Fruit fly (Drosophila melanogaster) whole organism, embryonic: ENCODE results near the gene bsk.

Source experiments
- CG1024 ChIP-seq: fragments of 200-800 bp; sonication (Bioruptor generic); IDR thresholded peaks from 2 replicates; pipeline ENCODE4 v1.3.6; 2022; ENCODE audit warnings: missing biosample characterization, missing genetic modification characterization
- CG1603 ChIP-seq: fragments of 200-800 bp; sonication (Bioruptor generic); optimal IDR thresholded peaks from 2 replicates; lab custom pipeline; 2019; ENCODE audit warnings: missing biosample characterization, mild to moderate bottlenecking, missing genetic modification characterization, moderate library complexity
- CG17802 ChIP-seq: fragments of 200-800 bp; sonication (Bioruptor generic); optimal IDR thresholded peaks from 2 replicates; lab custom pipeline; 2018; ENCODE audit warnings: missing biosample characterization, mild to moderate bottlenecking, missing genetic modification characterization, moderate library complexity
- CG18764 ChIP-seq: fragments of 200-800 bp; sonication (Bioruptor generic); optimal IDR thresholded peaks from 3 replicates; lab custom pipeline; 2016; ENCODE audit warnings: missing biosample characterization, missing genetic modification characterization
- CG2712 ChIP-seq: fragments of 200-800 bp; optimal IDR thresholded peaks from 3 replicates; lab custom pipeline; 2019; ENCODE audit warnings: missing biosample characterization, mild to moderate bottlenecking, missing genetic modification characterization, moderate library complexity
- CG30020 ChIP-seq: fragments of 200-800 bp; optimal IDR thresholded peaks from 2 replicates; lab custom pipeline; 2019; ENCODE audit warnings: missing biosample characterization, mild to moderate bottlenecking, missing genetic modification characterization, moderate library complexity
- CG32767 ChIP-seq: fragments of 200-800 bp; sonication (Bioruptor generic); IDR thresholded peaks from 2 replicates; pipeline ENCODE4 v1.3.6; 2022; ENCODE audit warnings: missing biosample characterization, missing genetic modification characterization
- CG3281 ChIP-seq: fragments of 200-800 bp; sonication (Bioruptor generic); optimal IDR thresholded peaks from 3 replicates; lab custom pipeline; 2017; ENCODE audit warnings: missing biosample characterization, mild to moderate bottlenecking, missing genetic modification characterization
- CG34376 ChIP-seq: fragments of 200-800 bp; sonication (Bioruptor generic); optimal IDR thresholded peaks from 2 replicates; lab custom pipeline; 2018; ENCODE audit warnings: missing biosample characterization, mild to moderate bottlenecking, missing genetic modification characterization
- CG3726 ChIP-seq: fragments of 200-800 bp; sonication (Bioruptor generic); IDR thresholded peaks from 3 replicates; pipeline ENCODE4, ENCODE4 v1.3.6; 2022; ENCODE audit warnings: missing biosample characterization, missing genetic modification characterization
- CG4617 ChIP-seq: fragments of 200-800 bp; sonication (Bioruptor generic); optimal IDR thresholded peaks from 3 replicates; lab custom pipeline; 2016; ENCODE audit warnings: missing biosample characterization, missing genetic modification characterization, borderline replicate concordance
- CG7928 ChIP-seq: fragments of 200-800 bp; sonication (Bioruptor generic); optimal IDR thresholded peaks from 2 replicates; lab custom pipeline; 2017; ENCODE audit warnings: missing biosample characterization, mild to moderate bottlenecking, missing genetic modification characterization
- Camta ChIP-seq: fragments of 200-800 bp; sonication (Bioruptor generic); optimal IDR thresholded peaks from 2 replicates; lab custom pipeline; 2016; ENCODE audit warnings: missing biosample characterization, missing genetic modification characterization
- CoRest ChIP-seq: fragments of 200-800 bp; sonication (Bioruptor generic); optimal IDR thresholded peaks from 3 replicates; lab custom pipeline; 2018; ENCODE audit warnings: missing biosample characterization, mild to moderate bottlenecking, missing genetic modification characterization, moderate library complexity
- Dp ChIP-seq: fragments of 200-800 bp; sonication (Bioruptor generic); optimal IDR thresholded peaks from 2 replicates; lab custom pipeline; 2018; ENCODE audit warnings: missing biosample characterization, mild to moderate bottlenecking, missing genetic modification characterization, moderate library complexity
- H2.0 ChIP-seq: fragments of 200-800 bp; sonication (Bioruptor generic); IDR thresholded peaks from 2 replicates; pipeline ENCODE4 v1.3.6; 2022; ENCODE audit warnings: missing biosample characterization, missing genetic modification characterization
- MBD-R2 ChIP-seq: fragments of 200-800 bp; sonication (Bioruptor generic); IDR thresholded peaks from 2 replicates; pipeline ENCODE4 v1.3.6; 2022; ENCODE audit warnings: missing biosample characterization, missing genetic modification characterization
- MESR4 ChIP-seq: fragments of 200-800 bp; sonication (Bioruptor generic); optimal IDR thresholded peaks from 2 replicates; lab custom pipeline; 2018; ENCODE audit warnings: missing biosample characterization, mild to moderate bottlenecking, missing genetic modification characterization, moderate library complexity
- YL-1 ChIP-seq: fragments of 200-800 bp; sonication (Bioruptor generic); optimal IDR thresholded peaks from 3 replicates; lab custom pipeline; 2017; ENCODE audit warnings: missing biosample characterization, mild to moderate bottlenecking, missing genetic modification characterization
- caup ChIP-seq: fragments of 200-800 bp; sonication (Bioruptor generic); optimal IDR thresholded peaks from 3 replicates; lab custom pipeline; 2017; ENCODE audit warnings: missing biosample characterization, mild to moderate bottlenecking, missing genetic modification characterization, moderate library complexity; ENCODE audit not compliant: severe bottlenecking
- corto ChIP-seq: fragments of 200-800 bp; sonication (Bioruptor generic); optimal IDR thresholded peaks from 2 replicates; lab custom pipeline; 2016; ENCODE audit warnings: missing biosample characterization, mild to moderate bottlenecking, missing genetic modification characterization, moderate library complexity
- crol ChIP-seq: fragments of 200-800 bp; sonication (Bioruptor generic); IDR thresholded peaks from 2 replicates; pipeline ENCODE4 v1.3.6; 2022; ENCODE audit warnings: missing biosample characterization, missing genetic modification characterization
- gfzf ChIP-seq: fragments of 200-800 bp; sonication (Bioruptor generic); optimal IDR thresholded peaks from 2 replicates; lab custom pipeline; 2016; ENCODE audit warnings: missing biosample characterization, mild to moderate bottlenecking, missing genetic modification characterization, moderate library complexity
- gro ChIP-seq: fragments of 200-800 bp; sonication (Bioruptor generic); optimal IDR thresholded peaks from 2 replicates; lab custom pipeline; 2016; ENCODE audit warnings: missing biosample characterization, missing genetic modification characterization
- her ChIP-seq: fragments of 200-800 bp; sonication (Bioruptor generic); optimal IDR thresholded peaks from 2 replicates; lab custom pipeline; 2016; ENCODE audit warnings: missing biosample characterization, missing genetic modification characterization
- ind ChIP-seq: fragments of 200-800 bp; sonication (Bioruptor generic); optimal IDR thresholded peaks from 3 replicates; lab custom pipeline; 2016; ENCODE audit warnings: missing biosample characterization, missing genetic modification characterization
- jigr1 ChIP-seq: fragments of 200-800 bp; sonication (Bioruptor generic); IDR thresholded peaks from 3 replicates; pipeline ENCODE4 v1.3.6; 2022; ENCODE audit warnings: missing biosample characterization, missing genetic modification characterization
- nmo ChIP-seq: fragments of 200-800 bp; sonication (Bioruptor generic); optimal IDR thresholded peaks from 2 replicates; lab custom pipeline; 2018; ENCODE audit warnings: missing biosample characterization, mild to moderate bottlenecking, missing genetic modification characterization, moderate library complexity
- nom ChIP-seq: fragments of 200-800 bp; sonication (Bioruptor generic); optimal IDR thresholded peaks from 2 replicates; lab custom pipeline; 2017; ENCODE audit warnings: missing biosample characterization, missing genetic modification characterization, mild to moderate bottlenecking, moderate library complexity, missing genetic modification reagents
- onecut ChIP-seq: fragments of 200-800 bp; sonication (Bioruptor generic); IDR thresholded peaks from 2 replicates; pipeline ENCODE4 v1.3.6; 2022; ENCODE audit warnings: missing biosample characterization, missing genetic modification characterization
- pfk ChIP-seq: fragments of 200-800 bp; sonication (Bioruptor generic); optimal IDR thresholded peaks from 2 replicates; lab custom pipeline; 2018; ENCODE audit warnings: missing biosample characterization, mild to moderate bottlenecking, missing genetic modification characterization, moderate library complexity
- phol ChIP-seq: fragments of 200-800 bp; sonication (Bioruptor generic); optimal IDR thresholded peaks from 3 replicates; lab custom pipeline; 2018; ENCODE audit warnings: missing biosample characterization, mild to moderate bottlenecking, missing genetic modification characterization, moderate library complexity
- prd ChIP-seq, 3 experiments: fragments of >200 bp in 2 of 3; fragments of 200-800 bp in 1 of 3; sonication (Bioruptor generic) in 1 of 3; optimal IDR thresholded peaks in 2 of 3; IDR thresholded peaks in 1 of 3; 2 replicates in 2 of 3; 3 replicates in 1 of 3; pipeline versions ENCODE4 v1.3.6 to Lab custom; 2017 to 2022; ENCODE audit warnings: missing biosample characterization in 1 of 3, missing genetic modification characterization in 1 of 3
- pzg ChIP-seq: fragments of 200-800 bp; sonication (Bioruptor generic); optimal IDR thresholded peaks from 3 replicates; lab custom pipeline; 2018; ENCODE audit warnings: missing biosample characterization, mild to moderate bottlenecking, missing genetic modification characterization, moderate library complexity
- row ChIP-seq: fragments of 200-800 bp; sonication (Bioruptor generic); IDR thresholded peaks from 3 replicates; pipeline ENCODE4 v1.3.6; 2022; ENCODE audit warnings: missing biosample characterization, missing genetic modification characterization
- sc ChIP-seq, 3 experiments: fragments of >200 bp in 2 of 3; fragments of 200-800 bp in 1 of 3; sonication (Bioruptor generic) in 1 of 3; optimal IDR thresholded peaks; 2 replicates in 2 of 3; 3 replicates in 1 of 3; lab custom pipeline; 2017; ENCODE audit warnings: mild to moderate bottlenecking in 1 of 3, missing biosample characterization in 1 of 3, missing genetic modification characterization in 1 of 3, missing genetic modification reagents in 1 of 3
- schlank ChIP-seq: fragments of 200-800 bp; sonication (Bioruptor generic); optimal IDR thresholded peaks from 2 replicates; lab custom pipeline; 2018; ENCODE audit warnings: missing biosample characterization, mild to moderate bottlenecking, missing genetic modification characterization
- ssp ChIP-seq: fragments of 200-800 bp; sonication (Bioruptor generic); IDR thresholded peaks from 2 replicates; pipeline ENCODE4 v1.3.6; 2022; ENCODE audit warnings: missing biosample characterization, missing genetic modification characterization
- vvl ChIP-seq: fragments of 200-800 bp; sonication (Bioruptor generic); IDR thresholded peaks from 2 replicates; pipeline ENCODE4 v1.3.6; 2022; ENCODE audit warnings: missing biosample characterization, missing genetic modification characterization
- wek ChIP-seq: fragments of 200-800 bp; sonication (Bioruptor generic); optimal IDR thresholded peaks from 3 replicates; lab custom pipeline; 2018; ENCODE audit warnings: missing biosample characterization, mild to moderate bottlenecking, missing genetic modification characterization, moderate library complexity

bsk gene

dm6 chr2L:10263830-10264634 lies 13.7 kb upstream of the bsk start, which contains the start of gene REPTOR-BP (continued):
- peak; percentile 76 for TF ChIP-seq YL-1 (GFP tag; lab: Kevin White, UChicago)
- TF ChIP-seq CG1603 (tag; lab: Kevin White, UChicago), result peak; percentile 99
- peak; percentile 76 for TF ChIP-seq corto (GFP tag; lab: Kevin White, UChicago)
- TF ChIP-seq Dp, result peak; percentile 41
- TF ChIP-seq gfzf (GFP tag; lab: Kevin White, UChicago), result no peak
- no peak for TF ChIP-seq Camta (GFP tag; lab: Kevin White, UChicago)
- TF ChIP-seq, all 482 proteins: peak for 24

DNA sequence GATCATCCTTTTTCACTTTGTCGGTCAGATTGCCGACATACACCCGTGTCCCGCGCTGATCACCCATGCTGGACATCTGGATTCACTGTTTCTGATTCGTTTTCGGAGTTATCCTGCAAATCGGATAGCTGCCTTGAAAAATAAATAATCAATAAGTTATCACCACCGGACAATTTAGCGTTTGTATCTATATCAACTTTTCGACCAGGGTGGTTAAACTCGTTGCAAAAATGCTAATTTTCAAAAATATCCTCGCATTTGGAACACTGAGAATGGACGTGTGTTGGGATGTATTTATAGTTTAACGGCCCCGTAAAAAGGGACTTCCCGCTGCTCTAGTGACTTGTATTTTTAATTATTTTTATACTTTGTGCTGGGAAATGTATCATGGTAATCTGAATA lies 13.0 kb upstream of the bsk start, which contains the start of gene Rsf1:
TSS of gene Rsf1 (minus strand) at position 212 of the 402 bp plus-strand sequence.
- peak; percentile 1 for TF ChIP-seq nom
- peak; percentile 41 for TF ChIP-seq CoRest (tag; lab: Kevin White, UChicago)
- TF ChIP-seq MESR4 (GFP tag; lab: Kevin White, UChicago), result peak; percentile 97
- no peak for TF ChIP-seq sc (optimal IDR thresholded peaks at IDR 0.05; lab: Kevin White, UChicago)
- no peak for TF ChIP-seq sc (GFP tag; optimal IDR thresholded peaks at IDR 0.05; lab: Kevin White, UChicago)
- TF ChIP-seq CG17802 (tag; lab: Kevin White, UChicago), result peak; percentile 89
- TF ChIP-seq MBD-R2 (GFP tag; lab: Robert Waterston, UW), result peak; percentile 77
- TF ChIP-seq nmo (GFP tag; lab: Kevin White, UChicago), result peak; percentile 21
- peak; percentile 96 for TF ChIP-seq onecut (GFP tag; lab: Robert Waterston, UW)
- no peak for TF ChIP-seq CG18764 (GFP tag; lab: Kevin White, UChicago)
- no peak for TF ChIP-seq CG3726
- peak; percentile 38 for TF ChIP-seq pzg (GFP tag; lab: Kevin White, UChicago)
- TF ChIP-seq phol (tag; lab: Kevin White, UChicago), result peak; percentile 21
- no peak for TF ChIP-seq Dp
- peak; percentile 78 for TF ChIP-seq YL-1 (GFP tag; lab: Kevin White, UChicago)
- no peak for TF ChIP-seq ind (GFP tag; lab: Kevin White, UChicago)
- no peak for TF ChIP-seq CG34376 (GFP tag; lab: Kevin White, UChicago)
- no peak for TF ChIP-seq her (GFP tag; lab: Kevin White, UChicago)
- TF ChIP-seq caup (GFP tag; lab: Kevin White, UChicago), result no peak
- peak; percentile 100 for TF ChIP-seq CG1603 (tag; lab: Kevin White, UChicago)
- TF ChIP-seq schlank, result no peak
- no peak for TF ChIP-seq prd (optimal IDR thresholded peaks at IDR 0.05; lab: Kevin White, UChicago)
- TF ChIP-seq prd (GFP tag; IDR thresholded peaks at IDR 0.05; lab: Robert Waterston, UW), result 0 out of 3 replicates have a peak, but pooled peaks have one; percentile 7
- no peak for TF ChIP-seq H2.0 (GFP tag; lab: Robert Waterston, UW)
- peak; percentile 56; the same call in 1 of the 2 replicates for TF ChIP-seq vvl (GFP tag; lab: Robert Waterston, UW)
- peak; percentile 92 for TF ChIP-seq pfk (GFP tag; lab: Kevin White, UChicago)
- TF ChIP-seq jigr1 (GFP tag; lab: Robert Waterston, UW), result no peak; the same call in 2 of the 3 replicates
- peak; percentile 62; the same call in 2 of the 3 replicates for TF ChIP-seq row (GFP tag; lab: Robert Waterston, UW)
- peak; percentile 86 for TF ChIP-seq CG1024
- peak; percentile 22 for TF ChIP-seq wek (GFP tag; lab: Kevin White, UChicago)
- TF ChIP-seq CG4617 (GFP tag; lab: Kevin White, UChicago), result peak; percentile 62
- TF ChIP-seq gro (GFP tag; lab: Kevin White, UChicago), result no peak
- peak; percentile 63 for TF ChIP-seq CG7928 (GFP tag; lab: Kevin White, UChicago)
- peak; percentile 86 for TF ChIP-seq CG32767 (GFP tag; lab: Robert Waterston, UW)
- TF ChIP-seq CG3281 (GFP tag; lab: Kevin White, UChicago), result peak; percentile 75
- peak; percentile 20 for TF ChIP-seq CG2712 (tag; lab: Kevin White, UChicago)
- peak; percentile 81 for TF ChIP-seq ssp
- no peak for TF ChIP-seq crol
- peak; percentile 98 for TF ChIP-seq CG30020 (tag; lab: Kevin White, UChicago)
